Worm (Caenorhabditis elegans) whole organism, L2 larva: ENCODE results near the gene F35E12.9.

Experiments used
- C34F6.9 ChIP-seq: fragments of 150-350 bp; optimal IDR thresholded peaks from 2 replicates; lab custom pipeline; 2014; ENCODE audit warnings: missing biosample characterization, missing genetic modification characterization
- F13H6.1 ChIP-seq: sonication (generic microtip); optimal IDR thresholded peaks from 2 replicates; lab custom pipeline; 2016; ENCODE audit warnings: missing genetic modification characterization, missing compliant biosample characterization
- R02D3.7 ChIP-seq: fragments of 150-350 bp; optimal IDR thresholded peaks from 2 replicates; lab custom pipeline; 2014; ENCODE audit warnings: missing biosample characterization, missing genetic modification characterization
- Y55F3AM.14 ChIP-seq: fragments of 200-800 bp; sonication (Bioruptor generic); optimal IDR thresholded peaks from 2 replicates; lab custom pipeline; 2018; ENCODE audit warnings: mild to moderate bottlenecking, missing genetic modification characterization, missing compliant biosample characterization
- alr-1 ChIP-seq: fragments of 150-350 bp; optimal IDR thresholded peaks from 2 replicates; lab custom pipeline; 2014; ENCODE audit warnings: missing biosample characterization, missing genetic modification characterization
- aly-2 ChIP-seq: fragments of 150-350 bp; optimal IDR thresholded peaks from 2 replicates; lab custom pipeline; 2014; ENCODE audit warnings: missing biosample characterization, missing genetic modification characterization
- ama-1 ChIP-seq: fragments of 150-350 bp; optimal IDR thresholded peaks from 2 replicates; lab custom pipeline; 2018; ENCODE audit warnings: inconsistent platforms
- blmp-1 ChIP-seq: sonication (generic microtip); optimal IDR thresholded peaks from 2 replicates; lab custom pipeline; 2017; ENCODE audit warnings: missing genetic modification characterization, mild to moderate bottlenecking, missing compliant biosample characterization, antibody characterized with exemption, moderate library complexity; ENCODE audit not compliant: insufficient read depth
- ceh-16 ChIP-seq: fragments of 150-350 bp; optimal IDR thresholded peaks from 2 replicates; lab custom pipeline; 2014; ENCODE audit warnings: missing biosample characterization, missing genetic modification characterization
- crh-2 ChIP-seq: sonication (generic microtip); optimal IDR thresholded peaks from 2 replicates; lab custom pipeline; 2017; ENCODE audit warnings: missing biosample characterization, missing genetic modification characterization
- dmd-4 ChIP-seq: sonication (generic microtip); optimal IDR thresholded peaks from 2 replicates; lab custom pipeline; 2017; ENCODE audit warnings: missing biosample characterization, missing genetic modification characterization
- egl-27 ChIP-seq: sonication (generic microtip); optimal IDR thresholded peaks from 3 replicates; lab custom pipeline; 2017; ENCODE audit warnings: missing biosample characterization, missing genetic modification reagents, missing genetic modification characterization
- elt-3 ChIP-seq: sonication (generic microtip); optimal IDR thresholded peaks from 2 replicates; lab custom pipeline; 2017; ENCODE audit warnings: missing biosample characterization, missing genetic modification characterization
- fos-1 ChIP-seq: fragments of 150-350 bp; optimal IDR thresholded peaks from 2 replicates; lab custom pipeline; 2014; ENCODE audit warnings: missing biosample characterization, missing genetic modification characterization
- gmeb-1 ChIP-seq: fragments of 150-350 bp; optimal IDR thresholded peaks from 2 replicates; lab custom pipeline; 2014; ENCODE audit warnings: missing biosample characterization, missing genetic modification characterization
- lin-11 ChIP-seq: fragments of 150-350 bp; sonication (generic microtip); optimal IDR thresholded peaks from 2 replicates; lab custom pipeline; 2014; ENCODE audit warnings: missing biosample characterization, missing genetic modification characterization, inconsistent platforms, mixed read lengths
- lin-13 ChIP-seq: fragments of 150-350 bp; optimal IDR thresholded peaks from 2 replicates; lab custom pipeline; 2014; ENCODE audit warnings: missing biosample characterization, missing genetic modification reagents, missing genetic modification characterization
- lsy-2 ChIP-seq, 2 experiments: fragments of 150-350 bp in 1 of 2; sonication (generic microtip) in 1 of 2; optimal IDR thresholded peaks; 2 replicates each; lab custom pipeline; 2014 to 2017; ENCODE audit warnings: missing biosample characterization in 2 of 2, missing genetic modification characterization in 2 of 2
- mab-5 ChIP-seq: fragments of 150-350 bp; optimal IDR thresholded peaks from 2 replicates; lab custom pipeline; 2014; ENCODE audit warnings: missing biosample characterization, missing genetic modification characterization
- mdl-1 ChIP-seq, 2 experiments: fragments of 150-350 bp in 1 of 2; sonication (generic microtip) in 1 of 2; optimal IDR thresholded peaks; 2 replicates each; lab custom pipeline; 2017; ENCODE audit warnings: missing biosample characterization in 2 of 2, missing genetic modification characterization in 2 of 2
- nhr-10 ChIP-seq: sonication (generic microtip); optimal IDR thresholded peaks from 2 replicates; lab custom pipeline; 2017; ENCODE audit warnings: missing biosample characterization, missing genetic modification characterization
- nhr-11 ChIP-seq: fragments of 150-350 bp; optimal IDR thresholded peaks from 2 replicates; lab custom pipeline; 2014; ENCODE audit warnings: missing biosample characterization, missing genetic modification characterization
- nhr-129 ChIP-seq: fragments of 150-350 bp; optimal IDR thresholded peaks from 2 replicates; lab custom pipeline; 2014; ENCODE audit warnings: missing biosample characterization, missing genetic modification characterization
- nhr-21 ChIP-seq: fragments of 150-350 bp; optimal IDR thresholded peaks from 2 replicates; lab custom pipeline; 2014; ENCODE audit warnings: missing biosample characterization, missing genetic modification characterization
- nhr-23 ChIP-seq: fragments of 150-350 bp; optimal IDR thresholded peaks from 2 replicates; lab custom pipeline; 2014; ENCODE audit warnings: missing biosample characterization, missing genetic modification reagents, missing genetic modification characterization
- nhr-25 ChIP-seq: fragments of 150-350 bp; sonication (generic microtip); optimal IDR thresholded peaks from 3 replicates; lab custom pipeline; 2014; ENCODE audit warnings: missing biosample characterization, missing genetic modification characterization
- nhr-6 ChIP-seq: fragments of 150-350 bp; optimal IDR thresholded peaks from 2 replicates; lab custom pipeline; 2014; ENCODE audit warnings: missing biosample characterization, missing genetic modification characterization
- sem-4 ChIP-seq: fragments of 150-350 bp; optimal IDR thresholded peaks from 2 replicates; lab custom pipeline; 2014; ENCODE audit warnings: missing biosample characterization, missing genetic modification reagents, missing genetic modification characterization
- skn-1 ChIP-seq: sonication (generic microtip); optimal IDR thresholded peaks from 2 replicates; lab custom pipeline; 2017; ENCODE audit warnings: missing biosample characterization, missing genetic modification characterization
- sma-3 ChIP-seq: sonication (generic microtip); optimal IDR thresholded peaks from 2 replicates; lab custom pipeline; 2016; ENCODE audit warnings: missing genetic modification reagents, missing genetic modification characterization, missing compliant biosample characterization
- sma-9 ChIP-seq, 2 experiments: fragments of 150-350 bp in 1 of 2; sonication (generic microtip) in 1 of 2; optimal IDR thresholded peaks; 2 replicates each; lab custom pipeline; 2014 to 2016; ENCODE audit warnings: missing genetic modification characterization in 2 of 2, mild to moderate bottlenecking in 1 of 2, missing biosample characterization in 1 of 2, missing compliant biosample characterization in 1 of 2, missing genetic modification reagents in 1 of 2, moderate library complexity in 1 of 2
- snpc-4 ChIP-seq: fragments of 150-350 bp; optimal IDR thresholded peaks from 2 replicates; lab custom pipeline; 2014; ENCODE audit warnings: missing biosample characterization, missing genetic modification characterization
- unc-39 ChIP-seq: fragments of 150-350 bp; optimal IDR thresholded peaks from 2 replicates; lab custom pipeline; 2014; ENCODE audit warnings: missing biosample characterization, missing genetic modification characterization
- unc-55 ChIP-seq: fragments of 150-350 bp; sonication (generic microtip); optimal IDR thresholded peaks from 3 replicates; lab custom pipeline; 2014; ENCODE audit warnings: missing biosample characterization, missing genetic modification reagents, missing genetic modification characterization
- unc-62 ChIP-seq: fragments of 150-350 bp; optimal IDR thresholded peaks from 2 replicates; lab custom pipeline; 2014; ENCODE audit warnings: missing biosample characterization, missing genetic modification reagents, missing genetic modification characterization
- zag-1 ChIP-seq: fragments of 150-350 bp; optimal IDR thresholded peaks from 2 replicates; lab custom pipeline; 2014; ENCODE audit warnings: missing biosample characterization, missing genetic modification characterization
- ztf-1 ChIP-seq: fragments of 200-800 bp; sonication (Bioruptor generic); conservative IDR thresholded peaks from 2 replicates; pipeline ENCODE4 v1.3.6; 2022; ENCODE audit warnings: missing genetic modification characterization, missing compliant biosample characterization
- ztf-4 ChIP-seq: fragments of 150-350 bp; optimal IDR thresholded peaks from 2 replicates; lab custom pipeline; 2014; ENCODE audit warnings: missing biosample characterization, missing genetic modification characterization

Gene F35E12.9

ce11 chrV:13789362-13789761, 44.4 kb upstream of the F35E12.9 start:
- peak; percentile 96 for TF ChIP-seq unc-55
- TF ChIP-seq ama-1: peak; percentile 67
- no peak for TF ChIP-seq aly-2 (tag; lab: Kevin White, UChicago)
- peak; percentile 44 to 87 for TF ChIP-seq lsy-2 (tag; optimal IDR thresholded peaks at IDR 0.05; lab: Kevin White, UChicago)
- peak; percentile 97 for TF ChIP-seq nhr-129 (tag; lab: Kevin White, UChicago)
- peak; percentile 78 for TF ChIP-seq lin-11 (tag; lab: Kevin White, UChicago)
- TF ChIP-seq C34F6.9 (tag; lab: Kevin White, UChicago): peak; percentile 92
- TF ChIP-seq lin-13 (GFP tag; lab: Kevin White, UChicago): peak; percentile 90
- TF ChIP-seq nhr-23: no peak
- no peak for TF ChIP-seq unc-39
- no peak for TF ChIP-seq dmd-4 (tag; lab: Kevin White, UChicago)
- TF ChIP-seq Y55F3AM.14 (GFP tag; lab: Kevin White, UChicago): peak; percentile 49
- TF ChIP-seq crh-2: peak; percentile 87
- TF ChIP-seq R02D3.7 (tag; lab: Kevin White, UChicago): no peak
- peak; percentile 71 to 80 for TF ChIP-seq mdl-1 (tag; optimal IDR thresholded peaks at IDR 0.05; lab: Kevin White, UChicago)
- no peak for TF ChIP-seq nhr-6 (tag; lab: Kevin White, UChicago)
- TF ChIP-seq nhr-10 (tag; lab: Kevin White, UChicago): no peak
- peak; percentile 56 for TF ChIP-seq sem-4 (tag; lab: Kevin White, UChicago)
- peak; percentile 81 for TF ChIP-seq snpc-4 (tag; lab: Kevin White, UChicago)
- TF ChIP-seq blmp-1 (tag; lab: Kevin White, UChicago): peak; percentile 41
- TF ChIP-seq ztf-1 (GFP tag; lab: Robert Waterston, UW): no peak
- TF ChIP-seq alr-1 (tag; lab: Kevin White, UChicago): peak; percentile 70
- TF ChIP-seq F13H6.1 (tag; lab: Kevin White, UChicago): peak; percentile 93
- peak; percentile 88 for TF ChIP-seq sma-9 (GFP tag; optimal IDR thresholded peaks at IDR 0.05; lab: Kevin White, UChicago)
- no peak for TF ChIP-seq sma-9 (tag; optimal IDR thresholded peaks at IDR 0.05; lab: Kevin White, UChicago)
- peak; percentile 74 for TF ChIP-seq nhr-25 (tag; lab: Kevin White, UChicago)
- peak; percentile 74 for TF ChIP-seq nhr-21 (tag; lab: Kevin White, UChicago)
- peak; percentile 68 for TF ChIP-seq gmeb-1
- peak; percentile 69 for TF ChIP-seq skn-1 (tag; lab: Kevin White, UChicago)
- peak; percentile 88 for TF ChIP-seq ztf-4 (tag; lab: Kevin White, UChicago)
- peak; percentile 70 for TF ChIP-seq mab-5
- TF ChIP-seq nhr-11 (tag; lab: Kevin White, UChicago): no peak
- peak; percentile 23 for TF ChIP-seq ceh-16 (tag; lab: Kevin White, UChicago)
- TF ChIP-seq sma-3 (GFP tag; lab: Kevin White, UChicago): peak; percentile 58
- peak; percentile 61 for TF ChIP-seq egl-27 (tag; lab: Kevin White, UChicago)
- TF ChIP-seq elt-3 (tag; lab: Kevin White, UChicago): no peak
- no peak for TF ChIP-seq unc-62 (GFP tag; lab: Kevin White, UChicago)
- peak; percentile 88 for TF ChIP-seq fos-1 (tag; lab: Kevin White, UChicago)
- peak; percentile 72 for TF ChIP-seq zag-1 (tag; lab: Kevin White, UChicago)
- TF ChIP-seq, all 48 proteins: peak for 27

ce11 chrV:13787948-13788681, 43.2 kb upstream of the F35E12.9 start:
- peak; percentile 10 for TF ChIP-seq crh-2
- TF ChIP-seq R02D3.7 (tag; lab: Kevin White, UChicago): no peak
- peak; percentile 39 for TF ChIP-seq nhr-21 (tag; lab: Kevin White, UChicago)
- peak; percentile 65 for TF ChIP-seq nhr-25 (tag; lab: Kevin White, UChicago)
- TF ChIP-seq sem-4 (tag; lab: Kevin White, UChicago): peak; percentile 23
- peak; percentile 9 for TF ChIP-seq fos-1 (tag; lab: Kevin White, UChicago)
- TF ChIP-seq nhr-129 (tag; lab: Kevin White, UChicago): peak; percentile 50
- peak; percentile 19 for TF ChIP-seq F13H6.1 (tag; lab: Kevin White, UChicago)
- TF ChIP-seq egl-27 (tag; lab: Kevin White, UChicago): no peak
- TF ChIP-seq sma-9 (GFP tag; optimal IDR thresholded peaks at IDR 0.05; lab: Kevin White, UChicago): peak; percentile 67
- TF ChIP-seq sma-9 (tag; optimal IDR thresholded peaks at IDR 0.05; lab: Kevin White, UChicago): no peak
- TF ChIP-seq blmp-1 (tag; lab: Kevin White, UChicago): peak; percentile 6
